Worm (Caenorhabditis elegans) whole organism, late embryonic: ENCODE results near the gene F26F4.5.
A peak's percentile ranks its signal among the peaks of the same experiment; 100 is the strongest.

Source experiments
- C08G9.2 ChIP-seq: sonication (generic microtip); optimal IDR thresholded peaks from 2 replicates; lab custom pipeline; 2016; ENCODE audit warnings: mild to moderate bottlenecking, missing genetic modification characterization, moderate library complexity, missing compliant biosample characterization
- C38D4.7 ChIP-seq: fragments of 200-800 bp; sonication (Bioruptor generic); optimal IDR thresholded peaks from 2 replicates; lab custom pipeline; 2018; ENCODE audit warnings: mild to moderate bottlenecking, missing genetic modification characterization, moderate library complexity, missing compliant biosample characterization
- F13H6.1 ChIP-seq: sonication (generic microtip); optimal IDR thresholded peaks from 2 replicates; lab custom pipeline; 2016; ENCODE audit warnings: missing genetic modification characterization, missing compliant biosample characterization
- K02D7.2 ChIP-seq: sonication (generic microtip); optimal IDR thresholded peaks from 2 replicates; lab custom pipeline; 2017; ENCODE audit warnings: mild to moderate bottlenecking, missing genetic modification characterization, missing compliant biosample characterization
- K09A11.1 ChIP-seq: sonication (generic microtip); optimal IDR thresholded peaks from 2 replicates; lab custom pipeline; 2017; ENCODE audit warnings: antibody characterized with exemption, mild to moderate bottlenecking, missing genetic modification characterization, missing compliant biosample characterization; ENCODE audit not compliant: insufficient read depth
- T23F11.4 ChIP-seq: fragments of 200-800 bp; sonication (Bioruptor generic); optimal IDR thresholded peaks from 2 replicates; lab custom pipeline; 2018; ENCODE audit warnings: mild to moderate bottlenecking, missing genetic modification characterization, missing compliant biosample characterization
- ama-1 ChIP-seq: fragments of 150-350 bp; optimal IDR thresholded peaks from 2 replicates; lab custom pipeline; 2014
- ceh-14 ChIP-seq: sonication (generic microtip); optimal IDR thresholded peaks from 2 replicates; lab custom pipeline; 2016; ENCODE audit warnings: missing genotype, missing genetic modification characterization, missing compliant biosample characterization
- ceh-2 ChIP-seq: sonication (generic microtip); optimal IDR thresholded peaks from 2 replicates; lab custom pipeline; 2016; ENCODE audit warnings: missing genotype, missing genetic modification characterization, missing compliant biosample characterization
- ceh-22 ChIP-seq: sonication (generic microtip); optimal IDR thresholded peaks from 2 replicates; lab custom pipeline; 2017; ENCODE audit warnings: missing biosample characterization, missing genetic modification characterization
- ceh-24 ChIP-seq: sonication (generic microtip); optimal IDR thresholded peaks from 2 replicates; lab custom pipeline; 2016; ENCODE audit warnings: mild to moderate bottlenecking, missing genetic modification characterization, missing compliant biosample characterization
- ceh-30 ChIP-seq: fragments of 150-350 bp; optimal IDR thresholded peaks from 2 replicates; lab custom pipeline; 2014; ENCODE audit warnings: missing biosample characterization, missing genetic modification characterization
- ceh-31 ChIP-seq: sonication (generic microtip); optimal IDR thresholded peaks from 2 replicates; lab custom pipeline; 2016; ENCODE audit warnings: missing genetic modification characterization, missing compliant biosample characterization
- ceh-34 ChIP-seq: sonication (generic microtip); optimal IDR thresholded peaks from 2 replicates; lab custom pipeline; 2016; ENCODE audit warnings: mild to moderate bottlenecking, missing genetic modification characterization, missing compliant biosample characterization
- ceh-6 ChIP-seq: fragments of 200-800 bp; sonication (Bioruptor generic); optimal IDR thresholded peaks from 2 replicates; lab custom pipeline; 2018; ENCODE audit warnings: mild to moderate bottlenecking, missing genetic modification characterization, missing compliant biosample characterization
- ceh-9 ChIP-seq: sonication (generic microtip); optimal IDR thresholded peaks from 2 replicates; lab custom pipeline; 2016; ENCODE audit warnings: mild to moderate bottlenecking, missing genetic modification characterization, inconsistent platforms, missing compliant biosample characterization
- che-1 ChIP-seq: sonication (generic microtip); optimal IDR thresholded peaks from 2 replicates; lab custom pipeline; 2016; ENCODE audit warnings: mild to moderate bottlenecking, missing genetic modification characterization, missing compliant biosample characterization
- elt-2 ChIP-seq: sonication (generic microtip); optimal IDR thresholded peaks from 2 replicates; lab custom pipeline; 2016; ENCODE audit warnings: missing genetic modification reagents, missing genetic modification characterization, missing compliant biosample characterization
- elt-4 ChIP-seq: sonication (generic microtip); optimal IDR thresholded peaks from 2 replicates; lab custom pipeline; 2016; ENCODE audit warnings: missing genetic modification characterization, missing compliant biosample characterization
- fax-1 ChIP-seq: sonication (generic microtip); optimal IDR thresholded peaks from 2 replicates; lab custom pipeline; 2016; ENCODE audit warnings: missing genotype, missing genetic modification characterization, missing compliant biosample characterization
- fkh-10 ChIP-seq: fragments of 150-350 bp; optimal IDR thresholded peaks from 2 replicates; lab custom pipeline; 2014; ENCODE audit warnings: missing biosample characterization, missing genetic modification reagents, missing genetic modification characterization
- hlh-15 ChIP-seq: sonication (generic microtip); optimal IDR thresholded peaks from 2 replicates; lab custom pipeline; 2016; ENCODE audit warnings: missing genetic modification characterization, missing compliant biosample characterization
- hlh-30 ChIP-seq: sonication (generic microtip); optimal IDR thresholded peaks from 2 replicates; lab custom pipeline; 2017; ENCODE audit warnings: antibody characterized with exemption, missing genetic modification characterization, missing compliant biosample characterization; ENCODE audit not compliant: insufficient read depth
- lim-6 ChIP-seq: sonication (generic microtip); optimal IDR thresholded peaks from 2 replicates; lab custom pipeline; 2016; ENCODE audit warnings: missing genetic modification characterization, missing compliant biosample characterization
- lin-11 ChIP-seq: fragments of 200-800 bp; sonication (Bioruptor generic); optimal IDR thresholded peaks from 2 replicates; lab custom pipeline; 2018; ENCODE audit warnings: mild to moderate bottlenecking, missing genetic modification characterization, missing compliant biosample characterization
- madf-2 ChIP-seq: sonication (generic microtip); optimal IDR thresholded peaks from 2 replicates; lab custom pipeline; 2017; ENCODE audit warnings: missing genetic modification characterization, missing compliant biosample characterization
- nfya-1 ChIP-seq: sonication (generic microtip); optimal IDR thresholded peaks from 2 replicates; lab custom pipeline; 2017; ENCODE audit warnings: missing genetic modification characterization, mild to moderate bottlenecking, missing compliant biosample characterization, antibody characterized with exemption, moderate library complexity
- nhr-232 ChIP-seq: sonication (generic microtip); optimal IDR thresholded peaks from 2 replicates; lab custom pipeline; 2016; ENCODE audit warnings: missing genetic modification characterization, missing compliant biosample characterization
- npax-4 ChIP-seq: sonication (generic microtip); optimal IDR thresholded peaks from 2 replicates; lab custom pipeline; 2016; ENCODE audit warnings: missing genetic modification characterization, missing compliant biosample characterization
- pat-9 ChIP-seq: fragments of 200-800 bp; sonication (Bioruptor generic); optimal IDR thresholded peaks from 2 replicates; lab custom pipeline; 2018; ENCODE audit warnings: mild to moderate bottlenecking, missing genetic modification characterization, moderate library complexity, missing compliant biosample characterization
- pros-1 ChIP-seq: fragments of 150-350 bp; optimal IDR thresholded peaks from 2 replicates; lab custom pipeline; 2014; ENCODE audit warnings: missing biosample characterization, missing genetic modification reagents, missing genetic modification characterization
- ref-2 ChIP-seq: sonication (generic microtip); optimal IDR thresholded peaks from 2 replicates; lab custom pipeline; 2016; ENCODE audit warnings: missing genetic modification characterization, missing compliant biosample characterization
- sdc-2 ChIP-seq: sonication (generic microtip); optimal IDR thresholded peaks from 2 replicates; lab custom pipeline; 2016; ENCODE audit warnings: missing genotype, missing genetic modification characterization, missing compliant biosample characterization
- sox-2 ChIP-seq: fragments of 200-800 bp; sonication (Bioruptor generic); IDR thresholded peaks from 2 replicates; pipeline ENCODE4 v1.3.6; 2022; ENCODE audit warnings: missing genetic modification reagents, missing genetic modification characterization, missing compliant biosample characterization
- sox-4 ChIP-seq: sonication (generic microtip); optimal IDR thresholded peaks from 2 replicates; lab custom pipeline; 2017; ENCODE audit warnings: mild to moderate bottlenecking, missing genetic modification characterization, inconsistent platforms, missing compliant biosample characterization
- syd-9 ChIP-seq: sonication (generic microtip); optimal IDR thresholded peaks from 2 replicates; lab custom pipeline; 2016; ENCODE audit warnings: mild to moderate bottlenecking, missing genetic modification characterization, moderate library complexity, missing compliant biosample characterization
- tbx-2 ChIP-seq: sonication (generic microtip); optimal IDR thresholded peaks from 2 replicates; lab custom pipeline; 2016; ENCODE audit warnings: missing genetic modification characterization, missing compliant biosample characterization
- tbx-7 ChIP-seq: sonication (generic microtip); optimal IDR thresholded peaks from 2 replicates; lab custom pipeline; 2016; ENCODE audit warnings: missing genotype, missing genetic modification characterization, missing compliant biosample characterization
- unc-3 ChIP-seq, 2 experiments: fragments of 200-800 bp in 1 of 2; sonication (Bioruptor generic) in 1 of 2; sonication (generic microtip) in 1 of 2; conservative IDR thresholded peaks in 1 of 2; optimal IDR thresholded peaks in 1 of 2; 2 replicates each; pipeline versions ENCODE4 v1.3.6 to Lab custom; 2016 to 2022; ENCODE audit warnings: missing compliant biosample characterization in 2 of 2, missing genetic modification characterization in 2 of 2, missing genetic modification reagents in 1 of 2
- unc-55 ChIP-seq: sonication (generic microtip); optimal IDR thresholded peaks from 2 replicates; lab custom pipeline; 2017; ENCODE audit warnings: missing biosample characterization, missing genetic modification reagents, missing genetic modification characterization
- unc-86 ChIP-seq: sonication (generic microtip); optimal IDR thresholded peaks from 2 replicates; lab custom pipeline; 2016; ENCODE audit warnings: missing genetic modification characterization, missing compliant biosample characterization
- zip-5 ChIP-seq: sonication (generic microtip); optimal IDR thresholded peaks from 2 replicates; lab custom pipeline; 2016; ENCODE audit warnings: missing genetic modification characterization, missing compliant biosample characterization
- ztf-16 ChIP-seq: sonication (generic microtip); optimal IDR thresholded peaks from 2 replicates; lab custom pipeline; 2017; ENCODE audit warnings: missing genetic modification characterization, missing compliant biosample characterization

F26F4.5 gene

DNA sequence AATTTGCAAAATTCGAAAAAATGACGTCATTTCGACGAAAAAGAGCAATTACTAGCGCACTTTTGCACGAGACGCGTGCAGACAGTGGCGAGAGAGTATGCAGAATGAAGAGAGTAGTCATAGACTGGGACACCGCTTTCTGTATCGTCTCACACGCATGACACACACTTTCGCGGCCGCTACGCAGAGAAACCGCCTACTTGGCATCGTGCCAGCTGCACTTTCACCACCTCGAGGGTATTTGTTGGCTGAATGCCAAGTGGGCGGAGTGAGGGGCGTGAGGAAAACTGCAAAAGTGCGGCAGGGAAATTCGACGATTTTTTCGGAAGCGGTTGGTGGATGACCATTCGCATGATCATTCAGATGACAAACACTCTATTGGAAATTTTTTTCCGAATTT, 8.7 kb upstream of the F26F4.5 start (continued):
- TF ChIP-seq che-1 (tag; lab: Kevin White, UChicago) (no peak), tbx-2 (tag; lab: Kevin White, UChicago) (peak; percentile 98), elt-4 (no peak), sox-2 (no peak; the same call in 1 of the 2 replicates), hlh-15 (tag; lab: Kevin White, UChicago) (no peak), unc-86 (tag; lab: Kevin White, UChicago) (peak; percentile 54), ama-1 (no peak), npax-4 (no peak), C38D4.7 (GFP tag; lab: Kevin White, UChicago) (no peak), ceh-24 (tag; lab: Kevin White, UChicago) (no peak), lim-6 (tag; lab: Kevin White, UChicago) (peak; percentile 79), unc-55 (peak; percentile 94), ceh-31 (peak; percentile 98), ceh-6 (GFP tag; lab: Kevin White, UChicago) (peak; percentile 53), pat-9 (tag; lab: Kevin White, UChicago) (peak; percentile 46), ceh-2 (tag; lab: Kevin White, UChicago) (peak; percentile 70), syd-9 (tag; lab: Kevin White, UChicago) (peak; percentile 70)

DNA sequence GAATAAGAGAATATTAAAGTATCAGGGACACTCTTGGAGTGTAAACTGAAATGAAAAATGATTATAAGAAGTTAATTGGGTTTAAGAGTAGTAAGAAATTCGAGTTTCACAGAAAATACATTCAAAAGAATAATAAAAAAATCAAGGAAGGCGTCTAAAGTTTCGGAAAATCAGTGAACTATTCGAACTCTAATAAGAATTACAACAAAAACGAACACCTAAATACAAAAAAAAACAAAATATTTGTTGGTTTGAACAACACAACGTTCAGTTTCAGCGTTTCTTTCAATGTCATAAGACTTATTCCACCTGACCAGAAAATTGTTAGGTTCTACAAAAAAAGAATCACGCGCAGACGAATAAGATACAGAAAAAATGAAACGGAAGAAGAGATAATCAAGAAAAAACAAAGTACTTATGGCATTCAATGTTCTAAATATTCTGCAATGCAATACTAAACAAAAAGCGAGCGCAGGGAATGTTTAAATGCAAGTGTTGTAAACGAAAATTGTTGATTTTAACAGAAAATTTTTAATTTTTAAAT, 8.1 kb upstream of the F26F4.5 start, which contains the start of gene nhl-2:
Gene nhl-2, minus strand, starts transcription at position 51 of the 544 bp plus-strand sequence.
- TF ChIP-seq fax-1 (tag; lab: Kevin White, UChicago) (no peak), ref-2 (tag; lab: Kevin White, UChicago) (no peak), ceh-9 (tag; lab: Kevin White, UChicago) (no peak), zip-5 (tag; lab: Kevin White, UChicago) (no peak), lim-6 (tag; lab: Kevin White, UChicago) (no peak), ztf-16 (tag; lab: Kevin White, UChicago) (no peak), pat-9 (tag; lab: Kevin White, UChicago) (no peak), nfya-1 (tag; lab: Kevin White, UChicago) (no peak)

DNA sequence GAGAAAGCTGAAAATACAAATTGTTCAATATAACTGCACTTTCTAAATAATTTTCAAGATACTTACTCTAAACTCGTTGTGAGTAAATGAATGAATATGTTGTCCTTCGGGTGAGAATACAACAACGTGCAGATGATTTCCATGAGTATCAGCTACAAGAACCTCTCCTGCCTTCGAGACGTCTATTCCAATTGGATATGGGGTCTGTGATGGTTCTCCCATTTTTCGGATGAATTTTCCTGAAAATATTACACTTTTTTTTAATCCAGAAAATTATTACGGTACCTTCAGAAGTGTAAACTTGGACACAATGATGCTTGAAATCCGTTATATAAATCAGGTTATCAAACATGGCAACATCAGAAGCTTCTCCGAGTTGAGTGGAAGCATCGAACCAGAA, 4.3 kb upstream of the F26F4.5 start:
- TF ChIP-seq fkh-10 (GFP tag; lab: Kevin White, UChicago) (no peak), unc-86 (tag; lab: Kevin White, UChicago) (no peak), sdc-2 (tag; lab: Kevin White, UChicago) (no peak), madf-2 (tag; lab: Kevin White, UChicago) (no peak), K02D7.2 (tag; lab: Kevin White, UChicago) (no peak), sox-4 (tag; lab: Kevin White, UChicago) (no peak), F13H6.1 (no peak), fax-1 (tag; lab: Kevin White, UChicago) (no peak), ceh-34 (tag; lab: Kevin White, UChicago) (no peak), unc-3 (GFP tag; conservative IDR thresholded peaks at IDR 0.05; lab: Robert Waterston, UW) (no peak), unc-3 (tag; optimal IDR thresholded peaks at IDR 0.05; lab: Kevin White, UChicago) (no peak), tbx-7 (tag; lab: Kevin White, UChicago) (no peak), ceh-30 (tag; lab: Kevin White, UChicago) (no peak), ceh-2 (tag; lab: Kevin White, UChicago) (no peak), C08G9.2 (tag; lab: Kevin White, UChicago) (no peak), hlh-30 (no peak), pat-9 (tag; lab: Kevin White, UChicago) (no peak), elt-2 (tag; lab: Kevin White, UChicago) (no peak)

DNA sequence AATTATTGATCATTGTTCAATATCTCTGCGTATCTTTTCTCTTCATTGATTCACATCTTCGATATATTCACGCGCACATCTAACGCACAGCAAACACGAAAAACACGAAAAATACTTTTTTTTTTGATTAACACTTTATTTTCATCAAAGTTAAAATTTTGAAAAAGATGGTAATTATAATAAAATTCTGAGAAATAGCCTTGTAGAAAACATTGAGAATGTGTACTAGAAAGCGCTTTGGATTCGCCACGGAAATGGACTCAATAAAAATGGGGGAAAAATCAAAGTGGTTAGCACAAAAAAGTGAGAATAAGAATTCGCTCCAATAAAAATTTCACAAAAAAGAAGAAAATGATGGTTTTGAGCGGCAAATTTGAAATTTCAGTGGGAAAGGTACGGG, 2.5 kb upstream of the F26F4.5 start, which contains the start of gene F26F4.6:
Gene F26F4.6, minus strand, starts transcription at position 101 of the 400 bp plus-strand sequence.
- no peak for TF ChIP-seq pros-1
- TF ChIP-seq tbx-7 (tag; lab: Kevin White, UChicago): no peak
- TF ChIP-seq T23F11.4 (GFP tag; lab: Kevin White, UChicago): no peak
- TF ChIP-seq fax-1 (tag; lab: Kevin White, UChicago): no peak
- no peak for TF ChIP-seq lin-11 (tag; lab: Kevin White, UChicago)
- no peak for TF ChIP-seq nhr-232 (tag; lab: Kevin White, UChicago)
- no peak for TF ChIP-seq ceh-34 (tag; lab: Kevin White, UChicago)
- TF ChIP-seq ceh-24 (tag; lab: Kevin White, UChicago): no peak
- no peak for TF ChIP-seq ceh-14 (tag; lab: Kevin White, UChicago)
- no peak for TF ChIP-seq ceh-9 (tag; lab: Kevin White, UChicago)
- TF ChIP-seq fkh-10 (GFP tag; lab: Kevin White, UChicago): no peak
- TF ChIP-seq ceh-22 (tag; lab: Kevin White, UChicago): no peak
- no peak for TF ChIP-seq K09A11.1
